Fruit fly (Drosophila melanogaster) whole organism, wandering third instar larva: ENCODE results near the gene CG13829.

Source experiments
- Abd-B ChIP-seq: fragments of >200 bp; optimal IDR thresholded peaks from 2 replicates; lab custom pipeline; 2017; ENCODE audit warnings: missing biosample characterization, missing genetic modification characterization
- CG9705 ChIP-seq: fragments of 200-800 bp; sonication (Bioruptor generic); optimal IDR thresholded peaks from 2 replicates; lab custom pipeline; 2018; ENCODE audit warnings: missing biosample characterization, mild to moderate bottlenecking, missing genetic modification characterization
- Dfd ChIP-seq: fragments of >200 bp; optimal IDR thresholded peaks from 2 replicates; lab custom pipeline; 2017; ENCODE audit warnings: missing biosample characterization, missing genetic modification characterization
- HLH106 ChIP-seq: fragments of 200-800 bp; optimal IDR thresholded peaks from 3 replicates; lab custom pipeline; 2019; ENCODE audit warnings: missing biosample characterization, mild to moderate bottlenecking, missing genetic modification characterization, moderate library complexity
- dl ChIP-seq, 2 experiments: fragments of 175-275, 200-275 bp in 1 of 2; fragments of 200-275 bp in 1 of 2; sonication (Bioruptor generic); optimal IDR thresholded peaks; lab custom pipeline; 2018; ENCODE audit warnings: mild to moderate bottlenecking in 2 of 2, missing biosample characterization in 2 of 2, missing genetic modification characterization in 2 of 2, moderate library complexity in 2 of 2; ENCODE audit not compliant: partially characterized antibody in 2 of 2, insufficient read depth in 1 of 2
- pan ChIP-seq: fragments of >200 bp; optimal IDR thresholded peaks from 2 replicates; lab custom pipeline; 2017
- usp ChIP-seq: fragments of >200 bp; optimal IDR thresholded peaks from 2 replicates; lab custom pipeline; 2017; ENCODE audit warnings: missing biosample characterization, missing genetic modification characterization

- no peak for TF ChIP-seq dl (GFP tag; optimal IDR thresholded peaks at IDR 0.05; lab: Kevin White, UChicago; ENCODE audit: insufficient read depth in 1 of 2, partially characterized antibody in 2 of 2)
- TF ChIP-seq usp (GFP tag; lab: Kevin White, UChicago) = no peak
- no peak for TF ChIP-seq Dfd (GFP tag; lab: Kevin White, UChicago)
- TF ChIP-seq CG9705 (GFP tag; lab: Kevin White, UChicago) = no peak
- no peak for TF ChIP-seq Abd-B (GFP tag; lab: Kevin White, UChicago)
- TF ChIP-seq pan (lab: Kevin White, UChicago) = no peak
- TF ChIP-seq HLH106 (tag; lab: Kevin White, UChicago) = no peak
Observed at dm6 chr3R:23130181-23130580, 31.0 kb downstream of the CG13829 start.
